Fruit fly (Drosophila melanogaster): ENCODE measurements around the gene t-Grip128.

DNA sequence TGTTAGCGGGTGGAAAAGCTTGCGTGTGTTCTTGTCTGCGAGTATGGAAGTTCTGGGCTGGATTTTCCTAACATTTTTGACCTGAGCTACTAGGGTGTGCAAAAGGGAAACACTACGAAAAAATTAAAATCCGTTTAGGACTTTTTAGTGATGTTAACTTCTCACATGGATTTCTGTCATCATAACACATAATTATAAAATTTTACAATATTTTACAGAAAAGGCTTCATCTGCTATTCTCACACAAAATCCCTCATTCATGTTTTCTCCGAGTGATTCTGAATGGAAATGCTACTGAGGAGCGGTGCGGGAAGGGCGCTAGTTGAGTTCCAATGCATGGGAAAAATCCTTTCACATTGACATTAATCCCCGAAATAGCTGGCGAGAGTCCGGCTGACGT is 16.0 kb downstream of the t-Grip128 start, which contains the start of gene CG17030:
- no peak for TF ChIP-seq ttk (optimal IDR thresholded peaks at IDR 0.05)
- TF ChIP-seq psq (optimal IDR thresholded peaks at IDR 0.05) = no peak
